Fruit fly (Drosophila melanogaster): ENCODE measurements around the gene dpr4.

DNA sequence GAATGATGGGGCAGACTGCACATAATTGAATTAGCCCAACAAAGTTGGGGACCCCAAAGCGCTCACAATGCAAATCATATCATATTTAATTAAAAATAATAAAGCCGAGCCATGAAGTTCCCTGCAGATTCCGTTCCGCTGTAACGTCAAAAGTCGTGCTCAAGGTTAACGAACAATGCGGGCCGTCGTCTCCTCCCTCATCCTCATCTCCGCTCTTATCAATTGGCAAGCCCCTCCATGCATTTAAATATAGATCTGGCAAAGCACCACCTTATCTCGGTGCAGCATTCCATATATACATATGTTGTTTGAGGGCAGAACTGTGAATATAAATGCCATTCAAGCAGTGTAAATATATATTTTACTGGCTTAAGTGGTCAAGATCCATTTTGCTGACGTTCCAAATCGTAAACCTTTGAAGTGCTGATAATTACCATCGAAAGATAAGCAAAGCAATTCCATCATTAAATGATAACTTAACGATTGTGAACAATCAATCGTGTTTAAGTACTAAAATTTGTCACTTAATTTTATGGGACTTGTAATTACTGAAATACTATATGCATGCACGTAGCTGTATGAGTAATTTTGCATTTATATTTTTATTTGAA is 22.1 kb upstream of the dpr4 start:
- TF ChIP-seq Mnt (GFP tag; optimal IDR thresholded peaks at IDR 0.05), result no peak
- TF ChIP-seq tj (GFP tag; optimal IDR thresholded peaks at IDR 0.05), result peak; percentile 55
- no peak for TF ChIP-seq CG12768 (GFP tag; optimal IDR thresholded peaks at IDR 0.05)
- TF ChIP-seq CG33017 (tag; optimal IDR thresholded peaks at IDR 0.05), result no peak
- TF ChIP-seq Crg-1 (GFP tag; optimal IDR thresholded peaks at IDR 0.05), result no peak
- no peak for TF ChIP-seq CG7101 (tag; optimal IDR thresholded peaks at IDR 0.05)
- no peak for TF ChIP-seq Hr96 (GFP tag; optimal IDR thresholded peaks at IDR 0.05)
- TF ChIP-seq Clk (GFP tag; optimal IDR thresholded peaks at IDR 0.05), result no peak
- TF ChIP-seq kay (GFP tag; ENCODE audit: borderline replicate concordance), result peak; percentile 90
- TF ChIP-seq CG7045 (GFP tag; optimal IDR thresholded peaks at IDR 0.05), result no peak
- peak; percentile 24 for TF ChIP-seq pad (GFP tag; optimal IDR thresholded peaks at IDR 0.05)
- TF ChIP-seq bab1 (GFP tag; optimal IDR thresholded peaks at IDR 0.05), result no peak
- TF ChIP-seq CG11617 (GFP tag; optimal IDR thresholded peaks at IDR 0.05), result no peak
